Worm (Caenorhabditis elegans): Measurements from ENCODE around the gene C39D10.7.

The C39D10.7 gene

ce11 chrX:7913830-7914229, at the start of gene C39D10.7:
C39D10.7 (minus strand) TSS chrX:7913930.
- TF ChIP-seq unc-62 (GFP tag; optimal IDR thresholded peaks at IDR 0.05 in 1 of 2), result peak in 1 of 2 experiments; percentile 78
- no peak for TF ChIP-seq unc-62 (tag; optimal IDR thresholded peaks at IDR 0.05)
- no peak for TF ChIP-seq aly-2 (tag; optimal IDR thresholded peaks at IDR 0.05)

- no peak for TF ChIP-seq dmd-8 (GFP tag; IDR thresholded peaks at IDR 0.05)
- TF ChIP-seq F49E8.2 (tag; optimal IDR thresholded peaks at IDR 0.05; ENCODE audit: borderline replicate concordance), result no peak
- TF ChIP-seq zip-11 (GFP tag; IDR thresholded peaks at IDR 0.05), result no peak
- TF ChIP-seq ztf-7 (tag; optimal IDR thresholded peaks at IDR 0.05), result no peak
- TF ChIP-seq zip-2 (tag; optimal IDR thresholded peaks at IDR 0.05), result no peak
- peak; percentile 32 for TF ChIP-seq mes-2 (tag; optimal IDR thresholded peaks at IDR 0.05; ENCODE audit: poor library complexity, severe bottlenecking)
- TF ChIP-seq nhr-10 (tag; optimal IDR thresholded peaks at IDR 0.05), result peak; percentile 60
- peak in 1 of 2 experiments; percentile 82 for TF ChIP-seq mdl-1 (tag; optimal IDR thresholded peaks at IDR 0.05)
- peak; percentile 67 for TF ChIP-seq T20F7.1 (GFP tag; optimal IDR thresholded peaks at IDR 0.05)
- peak; percentile 92 for TF ChIP-seq nhr-48 (tag; optimal IDR thresholded peaks at IDR 0.05)
- TF ChIP-seq ces-1 (GFP tag; optimal IDR thresholded peaks at IDR 0.05), result no peak
- no peak for TF ChIP-seq lin-38 (GFP tag; IDR thresholded peaks at IDR 0.05)
- TF ChIP-seq Y48G9A.11 (GFP tag; IDR thresholded peaks at IDR 0.05), result no peak
- TF ChIP-seq nhr-77 (tag; optimal IDR thresholded peaks at IDR 0.05), result peak; percentile 83
- TF ChIP-seq aly-2 (tag; optimal IDR thresholded peaks at IDR 0.05), result no peak
- TF ChIP-seq nhr-76 (tag; optimal IDR thresholded peaks at IDR 0.05), result no peak
- TF ChIP-seq egl-27 (tag; optimal IDR thresholded peaks at IDR 0.05), result no peak
- TF ChIP-seq ZK546.5 (tag; optimal IDR thresholded peaks at IDR 0.05), result no peak
- no peak for TF ChIP-seq skn-1 (tag; optimal IDR thresholded peaks at IDR 0.05)
- no peak for TF ChIP-seq dmd-9 (GFP tag; IDR thresholded peaks at IDR 0.05)
- peak in 1 of 2 experiments; percentile 71 for TF ChIP-seq daf-16 (GFP tag; optimal IDR thresholded peaks at IDR 0.05)
- TF ChIP-seq daf-16 (tag; optimal IDR thresholded peaks at IDR 0.05), result peak; percentile 98
- no peak for TF ChIP-seq mdt-29 (GFP tag; IDR thresholded peaks at IDR 0.05)
- TF ChIP-seq unc-39 (tag; optimal IDR thresholded peaks at IDR 0.05), result no peak
- TF ChIP-seq F44E2.7 (GFP tag; IDR thresholded peaks at IDR 0.05), result no peak
- peak; percentile 94 for TF ChIP-seq nhr-28 (tag; optimal IDR thresholded peaks at IDR 0.05)
- TF ChIP-seq lim-7 (GFP tag; IDR thresholded peaks at IDR 0.05), result no peak
- TF ChIP-seq tag-97 (GFP tag; IDR thresholded peaks at IDR 0.05), result no peak
- no peak for TF ChIP-seq nhr-237 (tag; optimal IDR thresholded peaks at IDR 0.05)
- TF ChIP-seq F10B5.3 (tag; optimal IDR thresholded peaks at IDR 0.05), result no peak
- TF ChIP-seq attf-4 (tag; optimal IDR thresholded peaks at IDR 0.05), result no peak
- peak; percentile 82 for TF ChIP-seq nhr-102 (tag; optimal IDR thresholded peaks at IDR 0.05)
- no peak for TF ChIP-seq snpc-1.2 (GFP tag; IDR thresholded peaks at IDR 0.05)
- TF ChIP-seq hmg-1.1 (GFP tag; IDR thresholded peaks at IDR 0.05), result peak; percentile 58
- no peak for TF ChIP-seq daf-12 (tag; optimal IDR thresholded peaks at IDR 0.05)
- TF ChIP-seq ama-1 (optimal IDR thresholded peaks at IDR 0.05), result no peak
- TF ChIP-seq lin-1 (GFP tag; IDR thresholded peaks at IDR 0.05), result peak; percentile 84
- TF ChIP-seq lin-39 (tag; optimal IDR thresholded peaks at IDR 0.05), result no peak
- no peak for TF ChIP-seq F37D6.2 (tag; optimal IDR thresholded peaks at IDR 0.05)
- no peak for TF ChIP-seq Y75B8A.6 (GFP tag; IDR thresholded peaks at IDR 0.05)
- TF ChIP-seq snpc-4 (tag; optimal IDR thresholded peaks at IDR 0.05), result no peak
- TF ChIP-seq nhr-111 (GFP tag; optimal IDR thresholded peaks at IDR 0.05), result no peak
- TF ChIP-seq lir-3 (tag; optimal IDR thresholded peaks at IDR 0.05), result no peak
- TF ChIP-seq ceh-62 (tag; optimal IDR thresholded peaks at IDR 0.05), result no peak
- peak; percentile 82 for TF ChIP-seq php-3 (GFP tag; IDR thresholded peaks at IDR 0.05)
- no peak for TF ChIP-seq lin-15B (tag; optimal IDR thresholded peaks at IDR 0.05)
- 0 out of 2 replicates have a peak, but pooled peaks have one; percentile 39 for TF ChIP-seq zfp-3 (GFP tag; conservative IDR thresholded peaks at IDR 0.05)
- TF ChIP-seq gei-8 (GFP tag; optimal IDR thresholded peaks at IDR 0.05), result peak; percentile 12
- no peak for TF ChIP-seq ceh-82 (tag; optimal IDR thresholded peaks at IDR 0.05)
- TF ChIP-seq rbr-2 (tag; optimal IDR thresholded peaks at IDR 0.05), result no peak
- TF ChIP-seq aha-1 (tag), result no peak
Observed at ce11 chrX:7962056-7962485, 48.3 kb upstream of the C39D10.7 start.
